Worm (Caenorhabditis elegans) whole organism, early embryonic: ENCODE measurements around the gene F37A4.3.

Source experiments
- F13C5.2 ChIP-seq: sonication (generic microtip); optimal IDR thresholded peaks from 2 replicates; lab custom pipeline; 2017; ENCODE audit warnings: mild to moderate bottlenecking, missing genetic modification characterization, inconsistent platforms, missing compliant biosample characterization
- aly-1 ChIP-seq: sonication (generic microtip); optimal IDR thresholded peaks from 2 replicates; lab custom pipeline; 2016; ENCODE audit warnings: missing genetic modification characterization, missing compliant biosample characterization
- ama-1 ChIP-seq: fragments of 150-350 bp; optimal IDR thresholded peaks from 2 replicates; lab custom pipeline; 2014
- flt-1 ChIP-seq: fragments of 200-800 bp; sonication (Bioruptor generic); IDR thresholded peaks from 2 replicates; pipeline ENCODE4 v1.3.6; 2022; ENCODE audit warnings: missing genetic modification characterization, missing compliant biosample characterization
- hmbx-1 ChIP-seq: sonication (generic microtip); optimal IDR thresholded peaks from 2 replicates; lab custom pipeline; 2016; ENCODE audit warnings: mild to moderate bottlenecking, missing genetic modification characterization, missing compliant biosample characterization
- hmg-4 ChIP-seq: fragments of 200-800 bp; sonication (Bioruptor generic); optimal IDR thresholded peaks from 2 replicates; lab custom pipeline; 2018; ENCODE audit warnings: mild to moderate bottlenecking, missing genetic modification characterization, missing compliant biosample characterization
- pes-1 ChIP-seq: fragments of 200-800 bp; sonication (Bioruptor generic); IDR thresholded peaks from 2 replicates; pipeline ENCODE4 v1.3.6; 2022; ENCODE audit warnings: missing genetic modification reagents, missing genetic modification characterization, missing compliant biosample characterization
- tbx-11 ChIP-seq: fragments of 200-800 bp; sonication (Bioruptor generic); IDR thresholded peaks from 2 replicates; pipeline ENCODE4 v1.3.6; 2022; ENCODE audit warnings: missing genetic modification characterization, missing compliant biosample characterization
- tra-4 ChIP-seq: sonication (generic microtip); optimal IDR thresholded peaks from 2 replicates; lab custom pipeline; 2017; ENCODE audit warnings: missing genetic modification characterization, missing compliant biosample characterization

- no peak for TF ChIP-seq F13C5.2 (tag; lab: Kevin White, UChicago)
- TF ChIP-seq flt-1 (GFP tag; lab: Robert Waterston, UW): no peak
- no peak for TF ChIP-seq hmg-4 (GFP tag; lab: Kevin White, UChicago)
- TF ChIP-seq pes-1 (GFP tag; lab: Robert Waterston, UW): no peak
- no peak for TF ChIP-seq ama-1 (lab: Kevin White, UChicago)
- no peak for TF ChIP-seq tra-4 (tag; lab: Kevin White, UChicago)
- no peak for TF ChIP-seq aly-1
- no peak for TF ChIP-seq tbx-11
- TF ChIP-seq hmbx-1 (tag; lab: Kevin White, UChicago): no peak
Observed at ce11 chrIII:6675460-6675859, 42.9 kb upstream of the F37A4.3 start, which contains the start of gene rbf-1.
